Worm (Caenorhabditis elegans) whole organism, late embryonic: ENCODE results near the gene frg-1.

Experiments
- ceh-2 ChIP-seq: sonication (generic microtip); optimal IDR thresholded peaks from 2 replicates; lab custom pipeline; 2016; ENCODE audit warnings: missing genotype, missing genetic modification characterization, missing compliant biosample characterization
- ceh-24 ChIP-seq: sonication (generic microtip); optimal IDR thresholded peaks from 2 replicates; lab custom pipeline; 2016; ENCODE audit warnings: mild to moderate bottlenecking, missing genetic modification characterization, missing compliant biosample characterization
- ceh-30 ChIP-seq: fragments of 150-350 bp; optimal IDR thresholded peaks from 2 replicates; lab custom pipeline; 2014; ENCODE audit warnings: missing biosample characterization, missing genetic modification characterization
- ceh-34 ChIP-seq: sonication (generic microtip); optimal IDR thresholded peaks from 2 replicates; lab custom pipeline; 2016; ENCODE audit warnings: mild to moderate bottlenecking, missing genetic modification characterization, missing compliant biosample characterization
- ceh-45 ChIP-seq: fragments of 200-800 bp; sonication (Bioruptor generic); IDR thresholded peaks from 2 replicates; pipeline ENCODE4 v1.3.6; 2022; ENCODE audit warnings: missing genetic modification reagents, missing genetic modification characterization, missing compliant biosample characterization
- ceh-6 ChIP-seq: fragments of 200-800 bp; sonication (Bioruptor generic); optimal IDR thresholded peaks from 2 replicates; lab custom pipeline; 2018; ENCODE audit warnings: mild to moderate bottlenecking, missing genetic modification characterization, missing compliant biosample characterization
- dmd-4 ChIP-seq: sonication (generic microtip); optimal IDR thresholded peaks from 2 replicates; lab custom pipeline; 2016; ENCODE audit warnings: borderline replicate concordance, missing genetic modification characterization, missing compliant biosample characterization
- ets-4 ChIP-seq: sonication (generic microtip); optimal IDR thresholded peaks from 2 replicates; lab custom pipeline; 2016; ENCODE audit warnings: missing genetic modification characterization, missing compliant biosample characterization
- fax-1 ChIP-seq: sonication (generic microtip); optimal IDR thresholded peaks from 2 replicates; lab custom pipeline; 2016; ENCODE audit warnings: missing genotype, missing genetic modification characterization, missing compliant biosample characterization
- lim-6 ChIP-seq: sonication (generic microtip); optimal IDR thresholded peaks from 2 replicates; lab custom pipeline; 2016; ENCODE audit warnings: missing genetic modification characterization, missing compliant biosample characterization
- mec-3 ChIP-seq: sonication (generic microtip); optimal IDR thresholded peaks from 2 replicates; lab custom pipeline; 2016; ENCODE audit warnings: borderline replicate concordance, missing genetic modification characterization, missing compliant biosample characterization
- nfya-1 ChIP-seq: sonication (generic microtip); optimal IDR thresholded peaks from 2 replicates; lab custom pipeline; 2017; ENCODE audit warnings: missing genetic modification characterization, mild to moderate bottlenecking, missing compliant biosample characterization, antibody characterized with exemption, moderate library complexity
- nhr-11 ChIP-seq: fragments of 150-350 bp; optimal IDR thresholded peaks from 2 replicates; lab custom pipeline; 2014; ENCODE audit warnings: missing biosample characterization, missing genetic modification characterization
- npax-4 ChIP-seq: sonication (generic microtip); optimal IDR thresholded peaks from 2 replicates; lab custom pipeline; 2016; ENCODE audit warnings: missing genetic modification characterization, missing compliant biosample characterization
- odd-2 ChIP-seq: sonication (generic microtip); optimal IDR thresholded peaks from 2 replicates; lab custom pipeline; 2017; ENCODE audit warnings: antibody characterized with exemption, mild to moderate bottlenecking, missing genetic modification characterization, missing compliant biosample characterization
- rnt-1 ChIP-seq: sonication (generic microtip); optimal IDR thresholded peaks from 2 replicates; lab custom pipeline; 2016; ENCODE audit warnings: missing genetic modification characterization, missing compliant biosample characterization
- sox-4 ChIP-seq: sonication (generic microtip); optimal IDR thresholded peaks from 2 replicates; lab custom pipeline; 2017; ENCODE audit warnings: mild to moderate bottlenecking, missing genetic modification characterization, inconsistent platforms, missing compliant biosample characterization
- tbx-2 ChIP-seq: sonication (generic microtip); optimal IDR thresholded peaks from 2 replicates; lab custom pipeline; 2016; ENCODE audit warnings: missing genetic modification characterization, missing compliant biosample characterization
- tbx-7 ChIP-seq: sonication (generic microtip); optimal IDR thresholded peaks from 2 replicates; lab custom pipeline; 2016; ENCODE audit warnings: missing genotype, missing genetic modification characterization, missing compliant biosample characterization
- ttx-3 ChIP-seq: sonication (generic microtip); optimal IDR thresholded peaks from 2 replicates; lab custom pipeline; 2016; ENCODE audit warnings: missing genetic modification reagents, missing genetic modification characterization, missing compliant biosample characterization
- unc-3 ChIP-seq, 2 experiments: fragments of 200-800 bp in 1 of 2; sonication (Bioruptor generic) in 1 of 2; sonication (generic microtip) in 1 of 2; conservative IDR thresholded peaks in 1 of 2; optimal IDR thresholded peaks in 1 of 2; 2 replicates each; pipeline versions ENCODE4 v1.3.6 to Lab custom; 2016 to 2022; ENCODE audit warnings: missing compliant biosample characterization in 2 of 2, missing genetic modification characterization in 2 of 2, missing genetic modification reagents in 1 of 2

Gene frg-1

ce11 chrIII:13024281-13024680 lies 45.3 kb downstream of the frg-1 start, which contains the start of gene cyp-13A12:
Gene cyp-13A12 (plus strand): TSS chrIII:13024547.
- TF ChIP-seq ttx-3 (tag; lab: Kevin White, UChicago) = no peak
- no peak for TF ChIP-seq ets-4 (tag; lab: Kevin White, UChicago)
- no peak for TF ChIP-seq ceh-2 (tag; lab: Kevin White, UChicago)
- no peak for TF ChIP-seq dmd-4 (tag; lab: Kevin White, UChicago)
- no peak for TF ChIP-seq nhr-11 (tag; lab: Kevin White, UChicago)
- no peak for TF ChIP-seq tbx-7 (tag; lab: Kevin White, UChicago)
- no peak for TF ChIP-seq nfya-1 (tag; lab: Kevin White, UChicago)
- no peak for TF ChIP-seq rnt-1
- no peak for TF ChIP-seq tbx-2 (tag; lab: Kevin White, UChicago)
- no peak for TF ChIP-seq ceh-34 (tag; lab: Kevin White, UChicago)
- TF ChIP-seq sox-4 (tag; lab: Kevin White, UChicago) = no peak

ce11 chrIII:13027949-13028348 lies 49.0 kb downstream of the frg-1 start:
- no peak for TF ChIP-seq npax-4 (tag; lab: Kevin White, UChicago)
- no peak for TF ChIP-seq ceh-6 (GFP tag; lab: Kevin White, UChicago)
- no peak for TF ChIP-seq fax-1 (tag; lab: Kevin White, UChicago)
- no peak for TF ChIP-seq lim-6 (tag; lab: Kevin White, UChicago)
- TF ChIP-seq unc-3 (GFP tag; conservative IDR thresholded peaks at IDR 0.05; lab: Robert Waterston, UW) = no peak
- TF ChIP-seq unc-3 (tag; optimal IDR thresholded peaks at IDR 0.05; lab: Kevin White, UChicago) = no peak
- no peak for TF ChIP-seq odd-2 (tag; lab: Kevin White, UChicago)
- no peak for TF ChIP-seq nfya-1 (tag; lab: Kevin White, UChicago)
- no peak for TF ChIP-seq ceh-45
- no peak for TF ChIP-seq mec-3 (tag; lab: Kevin White, UChicago)
- TF ChIP-seq ceh-30 (tag; lab: Kevin White, UChicago) = no peak
- no peak for TF ChIP-seq sox-4 (tag; lab: Kevin White, UChicago)
- no peak for TF ChIP-seq ceh-24 (tag; lab: Kevin White, UChicago)

- no peak for TF ChIP-seq tbx-7 (tag; lab: Kevin White, UChicago)
- no peak for TF ChIP-seq sox-4 (tag; lab: Kevin White, UChicago)
These were observed 50.6 kb downstream of the frg-1 start, which contains the start of gene F14F7.4 for ce11 chrIII:13029608-13030007. Gene F14F7.4 (minus strand): TSS chrIII:13029708.
